Worm (Caenorhabditis elegans) whole organism, L4 larva: Measurements from ENCODE around the gene irld-40.
"Not testable (repeated sequence)": the region's sequence is repeated elsewhere in the genome, so short reads cannot be mapped to it uniquely, and the experiment has no call there.

Experiments
- D1046.2 ChIP-seq: fragments of 200-800 bp; sonication (Bioruptor generic); IDR thresholded peaks from 2 replicates; pipeline ENCODE4 v1.3.6; 2022; ENCODE audit warnings: missing genetic modification characterization, missing compliant biosample characterization
- ZK337.2 ChIP-seq: fragments of 200-800 bp; sonication (Bioruptor generic); IDR thresholded peaks from 2 replicates; pipeline ENCODE4 v1.3.6; 2022; ENCODE audit warnings: missing genetic modification reagents, missing genetic modification characterization, missing compliant biosample characterization
- aly-2 ChIP-seq: sonication (generic microtip); optimal IDR thresholded peaks from 2 replicates; lab custom pipeline; 2018; ENCODE audit warnings: missing biosample characterization, missing genetic modification characterization
- ama-1 ChIP-seq: fragments of 150-350 bp; optimal IDR thresholded peaks from 2 replicates; lab custom pipeline; 2014; ENCODE audit warnings: inconsistent platforms, mixed read lengths
- ceh-28 ChIP-seq: fragments of 150-350 bp; optimal IDR thresholded peaks from 2 replicates; lab custom pipeline; 2014; ENCODE audit warnings: missing biosample characterization, missing genetic modification reagents, missing genetic modification characterization
- ceh-32 ChIP-seq: sonication (generic microtip); optimal IDR thresholded peaks from 2 replicates; lab custom pipeline; 2016; ENCODE audit warnings: mild to moderate bottlenecking, missing genetic modification characterization, missing compliant biosample characterization; ENCODE audit not compliant: poor library complexity
- ces-1 ChIP-seq: fragments of 150-350 bp; sonication (generic microtip); optimal IDR thresholded peaks from 4 replicates; lab custom pipeline; 2014; ENCODE audit warnings: missing biosample characterization, missing genetic modification reagents, missing genetic modification characterization
- daf-12 ChIP-seq: fragments of 150-350 bp; optimal IDR thresholded peaks from 2 replicates; lab custom pipeline; 2014; ENCODE audit warnings: missing biosample characterization, missing genetic modification reagents, missing genetic modification characterization
- daf-16 ChIP-seq, 3 experiments: sonication (generic microtip); optimal IDR thresholded peaks; 2 replicates each; lab custom pipeline; 2016 to 2017; ENCODE audit warnings: missing genetic modification characterization in 3 of 3, missing genetic modification reagents in 3 of 3, mild to moderate bottlenecking in 2 of 3, missing compliant biosample characterization in 2 of 3, missing biosample characterization in 1 of 3, moderate library complexity in 1 of 3
- dpl-1 ChIP-seq: fragments of 150-350 bp; optimal IDR thresholded peaks from 2 replicates; lab custom pipeline; 2014; ENCODE audit warnings: missing biosample characterization, missing genetic modification reagents, missing genetic modification characterization
- fkh-10 ChIP-seq: fragments of 150-350 bp; optimal IDR thresholded peaks from 2 replicates; lab custom pipeline; 2014; ENCODE audit warnings: missing biosample characterization, missing genetic modification reagents, missing genetic modification characterization
- mep-1 ChIP-seq: fragments of 150-350 bp; sonication (generic microtip); optimal IDR thresholded peaks from 3 replicates; lab custom pipeline; 2014; ENCODE audit warnings: missing biosample characterization, missing genetic modification characterization
- nhr-10 ChIP-seq: fragments of 150-350 bp; optimal IDR thresholded peaks from 2 replicates; lab custom pipeline; 2014; ENCODE audit warnings: missing biosample characterization, missing genetic modification characterization
- nhr-77 ChIP-seq: fragments of 150-350 bp; optimal IDR thresholded peaks from 2 replicates; lab custom pipeline; 2014; ENCODE audit warnings: missing biosample characterization, missing genetic modification characterization

DNA sequence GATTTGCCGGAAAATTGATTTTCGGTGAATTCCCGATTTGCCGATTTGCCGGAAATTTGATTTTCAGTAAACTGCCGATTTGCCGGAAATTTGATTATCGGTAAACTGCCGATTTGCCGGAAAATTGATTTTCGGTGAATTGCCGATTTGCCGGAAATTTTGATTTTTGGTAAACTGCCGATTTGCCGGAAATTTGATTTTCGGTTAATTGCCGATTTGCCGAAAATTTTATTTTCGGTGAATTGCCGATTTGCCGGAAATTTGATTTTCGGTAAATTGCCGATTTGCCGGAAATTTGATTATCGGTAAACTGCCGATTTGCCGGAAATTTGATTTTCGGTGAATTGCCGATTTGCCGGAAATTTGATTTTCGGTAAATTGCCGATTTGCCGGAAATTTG lies 50.1 kb downstream of the irld-40 start:
- peak; percentile 70; the same call in 1 of the 2 replicates for TF ChIP-seq D1046.2 (GFP tag; lab: Robert Waterston, UW)
- TF ChIP-seq ceh-32; nhr-10; ces-1 (GFP tag; lab: Kevin White, UChicago); daf-12 (tag; lab: Kevin White, UChicago); ceh-28 (tag; lab: Kevin White, UChicago); ZK337.2; ama-1 (lab: Kevin White, UChicago); mep-1 (tag; lab: Kevin White, UChicago); fkh-10 (GFP tag; lab: Kevin White, UChicago); nhr-77 (tag; lab: Kevin White, UChicago); dpl-1 (GFP tag; lab: Kevin White, UChicago); daf-16 (GFP tag; optimal IDR thresholded peaks at IDR 0.05; lab: Kevin White, UChicago); daf-16 (tag; optimal IDR thresholded peaks at IDR 0.05; lab: Kevin White, UChicago); aly-2 (tag; lab: Kevin White, UChicago): not testable (repeated sequence)
